Worm (Caenorhabditis elegans) whole organism, L2 larva: ENCODE measurements around the gene M110.10.

Source experiments
- ZK546.5 ChIP-seq: sonication (generic microtip); optimal IDR thresholded peaks from 2 replicates; lab custom pipeline; 2017; ENCODE audit warnings: missing biosample characterization, missing genetic modification characterization
- egl-27 ChIP-seq: sonication (generic microtip); optimal IDR thresholded peaks from 3 replicates; lab custom pipeline; 2017; ENCODE audit warnings: missing biosample characterization, missing genetic modification reagents, missing genetic modification characterization
- lsy-2 ChIP-seq, 2 experiments: fragments of 150-350 bp in 1 of 2; sonication (generic microtip) in 1 of 2; optimal IDR thresholded peaks; 2 replicates each; lab custom pipeline; 2014 to 2017; ENCODE audit warnings: missing biosample characterization in 2 of 2, missing genetic modification characterization in 2 of 2
- nhr-77 ChIP-seq: fragments of 150-350 bp; optimal IDR thresholded peaks from 2 replicates; lab custom pipeline; 2014; ENCODE audit warnings: missing biosample characterization, missing genetic modification characterization
- skn-1 ChIP-seq: sonication (generic microtip); optimal IDR thresholded peaks from 2 replicates; lab custom pipeline; 2017; ENCODE audit warnings: missing biosample characterization, missing genetic modification characterization
- unc-39 ChIP-seq: fragments of 150-350 bp; optimal IDR thresholded peaks from 2 replicates; lab custom pipeline; 2014; ENCODE audit warnings: missing biosample characterization, missing genetic modification characterization
- ztf-4 ChIP-seq: fragments of 150-350 bp; optimal IDR thresholded peaks from 2 replicates; lab custom pipeline; 2014; ENCODE audit warnings: missing biosample characterization, missing genetic modification characterization

- no peak for TF ChIP-seq unc-39
- no peak for TF ChIP-seq ztf-4 (tag; lab: Kevin White, UChicago)
- no peak for TF ChIP-seq egl-27 (tag; lab: Kevin White, UChicago)
- TF ChIP-seq nhr-77 (tag; lab: Kevin White, UChicago) = no peak
- no peak for TF ChIP-seq ZK546.5
- no peak for TF ChIP-seq lsy-2 (tag; optimal IDR thresholded peaks at IDR 0.05; lab: Kevin White, UChicago)
- no peak for TF ChIP-seq skn-1 (tag; lab: Kevin White, UChicago)
Observed at ce11 chrII:8193126-8193525, 21.1 kb downstream of the M110.10 start, which contains the start of gene T05C12.9.
